Worm (Caenorhabditis elegans) whole organism, young adult: ENCODE measurements around the gene C35D10.12.

Experiments used
- B0019.2 ChIP-seq: fragments of 200-800 bp; sonication (Bioruptor generic); conservative IDR thresholded peaks from 2 replicates; pipeline ENCODE4 v1.3.6; 2022; ENCODE audit warnings: missing genetic modification reagents, missing genetic modification characterization, missing compliant biosample characterization
- B0261.1 ChIP-seq: sonication (generic microtip); optimal IDR thresholded peaks from 2 replicates; lab custom pipeline; 2016; ENCODE audit warnings: mild to moderate bottlenecking, missing genetic modification characterization, moderate library complexity, missing compliant biosample characterization
- C06A6.2 ChIP-seq: fragments of 200-800 bp; sonication (Bioruptor generic); conservative IDR thresholded peaks from 2 replicates; pipeline ENCODE4 v1.3.6; 2022; ENCODE audit warnings: missing genetic modification characterization, missing compliant biosample characterization
- D2030.7 ChIP-seq: fragments of 200-800 bp; sonication (Bioruptor generic); IDR thresholded peaks from 2 replicates; pipeline ENCODE4 v1.3.6; 2022; ENCODE audit warnings: missing genetic modification reagents, missing genetic modification characterization, missing compliant biosample characterization
- F23B12.7 ChIP-seq: sonication (generic microtip); optimal IDR thresholded peaks from 2 replicates; lab custom pipeline; 2017; ENCODE audit warnings: missing genetic modification characterization, mild to moderate bottlenecking, missing compliant biosample characterization, antibody characterized with exemption, moderate library complexity; ENCODE audit not compliant: insufficient read depth
- F33H1.4 ChIP-seq: fragments of 200-800 bp; sonication (Bioruptor generic); IDR thresholded peaks from 2 replicates; pipeline ENCODE4 v1.3.6; 2022; ENCODE audit warnings: missing genetic modification reagents, missing genetic modification characterization, missing compliant biosample characterization
- F49E8.2 ChIP-seq: sonication (generic microtip); optimal IDR thresholded peaks from 3 replicates; lab custom pipeline; 2017; ENCODE audit warnings: missing genetic modification characterization, mild to moderate bottlenecking, missing compliant biosample characterization, antibody characterized with exemption, moderate library complexity; ENCODE audit not compliant: insufficient read depth
- ZK185.1 ChIP-seq: sonication (generic microtip); optimal IDR thresholded peaks from 2 replicates; lab custom pipeline; 2016; ENCODE audit warnings: mild to moderate bottlenecking, missing genetic modification characterization, missing compliant biosample characterization; ENCODE audit not compliant: poor library complexity, severe bottlenecking
- ama-1 ChIP-seq, 3 experiments: fragments of 150-350 bp in 1 of 3; sonication (generic microtip) in 2 of 3; optimal IDR thresholded peaks; 2 replicates each; lab custom pipeline; 2014 to 2018; ENCODE audit warnings: missing biosample characterization in 2 of 3, missing genetic modification characterization in 2 of 3, missing genetic modification reagents in 2 of 3
- aptf-3 ChIP-seq: fragments of 200-800 bp; sonication (Bioruptor generic); IDR thresholded peaks from 2 replicates; pipeline ENCODE4 v1.3.6; 2022; ENCODE audit warnings: missing genetic modification characterization, missing compliant biosample characterization
- athp-1 ChIP-seq: sonication (generic microtip); optimal IDR thresholded peaks from 2 replicates; lab custom pipeline; 2017; ENCODE audit warnings: mild to moderate bottlenecking, missing genetic modification characterization, missing compliant biosample characterization
- attf-3 ChIP-seq: fragments of 200-800 bp; sonication (Bioruptor generic); conservative IDR thresholded peaks from 2 replicates; pipeline ENCODE4 v1.3.6; 2022; ENCODE audit warnings: missing genetic modification reagents, missing genetic modification characterization, missing compliant biosample characterization
- ceh-40 ChIP-seq: fragments of 200-800 bp; sonication (Bioruptor generic); IDR thresholded peaks from 2 replicates; pipeline ENCODE4 v1.3.6; 2022; ENCODE audit warnings: missing genetic modification characterization, missing compliant biosample characterization
- die-1 ChIP-seq: sonication (generic microtip); optimal IDR thresholded peaks from 2 replicates; lab custom pipeline; 2016; ENCODE audit warnings: missing genotype, mild to moderate bottlenecking, missing genetic modification characterization, missing compliant biosample characterization
- dpl-1 ChIP-seq: fragments of 150-350 bp; optimal IDR thresholded peaks from 2 replicates; lab custom pipeline; 2014; ENCODE audit warnings: missing biosample characterization, missing genetic modification reagents, missing genetic modification characterization
- egl-44 ChIP-seq: fragments of 200-800 bp; sonication (Bioruptor generic); IDR thresholded peaks from 2 replicates; pipeline ENCODE4 v1.3.6; 2022; ENCODE audit warnings: missing genetic modification reagents, missing genetic modification characterization, missing compliant biosample characterization
- ekl-4 ChIP-seq: fragments of 200-800 bp; sonication (Bioruptor generic); IDR thresholded peaks from 2 replicates; pipeline ENCODE4 v1.3.6; 2022; ENCODE audit warnings: missing genetic modification reagents, missing genetic modification characterization, missing compliant biosample characterization
- hlh-26 ChIP-seq: fragments of 200-800 bp; sonication (Bioruptor generic); conservative IDR thresholded peaks from 2 replicates; pipeline ENCODE4 v1.3.6; 2022; ENCODE audit warnings: missing genetic modification reagents, missing genetic modification characterization, missing compliant biosample characterization
- hsf-1 ChIP-seq: fragments of 200-800 bp; sonication (Bioruptor generic); IDR thresholded peaks from 2 replicates; pipeline ENCODE4 v1.3.6; 2022; ENCODE audit warnings: missing genetic modification reagents, missing genetic modification characterization, missing compliant biosample characterization
- let-607 ChIP-seq, 2 experiments: fragments of 200-800 bp in 1 of 2; sonication (Bioruptor generic) in 1 of 2; sonication (generic microtip) in 1 of 2; optimal IDR thresholded peaks; 2 replicates each; lab custom pipeline; 2016 to 2018; ENCODE audit warnings: mild to moderate bottlenecking in 2 of 2, missing compliant biosample characterization in 2 of 2, missing genetic modification characterization in 2 of 2, moderate library complexity in 2 of 2, missing genotype in 1 of 2
- lin-35 ChIP-seq, 3 experiments: fragments of 150-350 bp in 2 of 3; sonication (generic microtip) in 1 of 3; optimal IDR thresholded peaks; 2 replicates each; lab custom pipeline; 2014 to 2018; ENCODE audit warnings: missing biosample characterization in 3 of 3, missing genetic modification characterization in 3 of 3, missing genetic modification reagents in 3 of 3
- lin-54 ChIP-seq: fragments of 200-800 bp; sonication (Bioruptor generic); optimal IDR thresholded peaks from 2 replicates; lab custom pipeline; 2018; ENCODE audit warnings: mild to moderate bottlenecking, missing genetic modification characterization, missing compliant biosample characterization
- lsl-1 ChIP-seq: fragments of 200-800 bp; sonication (Bioruptor generic); optimal IDR thresholded peaks from 2 replicates; lab custom pipeline; 2018; ENCODE audit warnings: mild to moderate bottlenecking, missing genetic modification characterization, moderate library complexity, missing compliant biosample characterization
- mcd-1 ChIP-seq: fragments of 200-800 bp; sonication (Bioruptor generic); IDR thresholded peaks from 2 replicates; pipeline ENCODE4 v1.3.6; 2022; ENCODE audit warnings: missing genetic modification reagents, missing genetic modification characterization, missing compliant biosample characterization
- nhr-120 ChIP-seq: fragments of 200-800 bp; sonication (Bioruptor generic); IDR thresholded peaks from 2 replicates; pipeline ENCODE4 v1.3.6; 2022; ENCODE audit warnings: missing genetic modification characterization, missing compliant biosample characterization
- nhr-179 ChIP-seq: sonication (generic microtip); optimal IDR thresholded peaks from 2 replicates; lab custom pipeline; 2016; ENCODE audit warnings: mild to moderate bottlenecking, missing genetic modification characterization, missing compliant biosample characterization
- nhr-27 ChIP-seq: fragments of 200-800 bp; sonication (Bioruptor generic); optimal IDR thresholded peaks from 2 replicates; lab custom pipeline; 2018; ENCODE audit warnings: mild to moderate bottlenecking, missing genetic modification characterization, moderate library complexity, missing compliant biosample characterization
- pha-4 ChIP-seq: fragments of 150-350 bp; sonication (generic microtip); optimal IDR thresholded peaks from 2 replicates; lab custom pipeline; 2014; ENCODE audit warnings: missing biosample characterization, missing genetic modification reagents, missing genetic modification characterization
- rec-8 ChIP-seq, 2 experiments: sonication (generic microtip); optimal IDR thresholded peaks; 2 replicates each; lab custom pipeline; 2016; ENCODE audit warnings: mild to moderate bottlenecking in 2 of 2, missing genetic modification characterization in 2 of 2, missing genetic modification reagents in 2 of 2, missing genotype in 2 of 2, missing biosample characterization in 1 of 2, missing compliant biosample characterization in 1 of 2, moderate library complexity in 1 of 2
- rpc-1 ChIP-seq, 2 experiments: fragments of 150-350 bp in 1 of 2; sonication (generic microtip) in 1 of 2; optimal IDR thresholded peaks; 2 replicates each; lab custom pipeline; 2014 to 2018; ENCODE audit warnings: missing biosample characterization in 1 of 2, missing genetic modification characterization in 1 of 2, missing genetic modification reagents in 1 of 2, missing genotype in 1 of 2
- snpc-3.4 ChIP-seq: sonication (generic microtip); optimal IDR thresholded peaks from 2 replicates; lab custom pipeline; 2017; ENCODE audit warnings: missing genetic modification characterization, mild to moderate bottlenecking, missing compliant biosample characterization, antibody characterized with exemption, moderate library complexity, missing genotype, missing genetic modification reagents
- somi-1 ChIP-seq: fragments of 200-800 bp; sonication (Bioruptor generic); optimal IDR thresholded peaks from 2 replicates; lab custom pipeline; 2018; ENCODE audit warnings: mild to moderate bottlenecking, missing genetic modification characterization, missing compliant biosample characterization
- sptf-2 ChIP-seq: fragments of 200-800 bp; sonication (Bioruptor generic); optimal IDR thresholded peaks from 2 replicates; lab custom pipeline; 2018; ENCODE audit warnings: mild to moderate bottlenecking, missing genetic modification characterization, missing compliant biosample characterization
- ztf-18 ChIP-seq: sonication (generic microtip); optimal IDR thresholded peaks from 2 replicates; lab custom pipeline; 2016; ENCODE audit warnings: missing genotype, mild to moderate bottlenecking, missing genetic modification characterization, missing compliant biosample characterization
- ztf-25 ChIP-seq: fragments of 200-800 bp; sonication (Bioruptor generic); IDR thresholded peaks from 2 replicates; pipeline ENCODE4 v1.3.6; 2022; ENCODE audit warnings: missing genetic modification reagents, missing genetic modification characterization, missing compliant biosample characterization
- ztf-26 ChIP-seq: sonication (generic microtip); optimal IDR thresholded peaks from 2 replicates; lab custom pipeline; 2017; ENCODE audit warnings: missing genetic modification characterization, missing compliant biosample characterization
- ztf-3 ChIP-seq: fragments of 200-800 bp; sonication (Bioruptor generic); optimal IDR thresholded peaks from 2 replicates; lab custom pipeline; 2018; ENCODE audit warnings: mild to moderate bottlenecking, missing genetic modification characterization, missing compliant biosample characterization

Gene C35D10.12

DNA sequence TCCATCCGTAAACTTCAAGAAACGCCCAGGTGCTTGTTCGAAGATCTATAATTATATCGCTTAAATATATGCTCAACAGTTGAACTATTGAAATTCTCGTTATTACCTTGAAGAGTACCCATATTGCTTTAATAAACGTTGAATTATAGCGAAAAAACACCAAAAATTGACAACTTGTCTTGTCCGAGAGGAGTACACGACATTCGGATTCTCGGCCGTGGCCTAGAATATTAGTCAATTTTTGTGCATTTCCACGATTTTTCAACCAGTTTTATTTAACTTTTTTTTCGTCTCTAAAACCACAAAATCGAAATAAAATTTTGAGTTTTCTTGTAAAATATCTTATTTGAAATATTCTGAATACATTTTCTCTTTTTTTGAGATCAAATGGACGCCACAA is 37.7 kb upstream of the C35D10.12 start, which contains the start of the genes F26F4.9 and cee-1 (continued):
- TF ChIP-seq D2030.7 (GFP tag; lab: Robert Waterston, UW) (peak; percentile 26; the same call in 1 of the 2 replicates), ztf-3 (GFP tag; lab: Kevin White, UChicago) (no peak), hsf-1 (GFP tag; lab: Robert Waterston, UW) (no peak), nhr-179 (tag; lab: Kevin White, UChicago) (no peak), ztf-18 (tag; lab: Kevin White, UChicago) (peak; percentile 8), rec-8 (tag; optimal IDR thresholded peaks at IDR 0.05; lab: Kevin White, UChicago) (peak in 1 of 2 experiments; percentile 53), ztf-26 (no peak), pha-4 (tag; lab: Kevin White, UChicago) (no peak), ZK185.1 (tag; lab: Kevin White, UChicago) (peak; percentile 76), ceh-40 (0 out of 2 replicates have a peak, but pooled peaks have one; percentile 10), let-607 (tag; optimal IDR thresholded peaks at IDR 0.05; lab: Kevin White, UChicago) (peak in 1 of 2 experiments; percentile 60), die-1 (tag; lab: Kevin White, UChicago) (no peak), nhr-27 (tag; lab: Kevin White, UChicago) (no peak), rpc-1 (optimal IDR thresholded peaks at IDR 0.05; lab: Kevin White, UChicago) (no peak), rpc-1 (tag; optimal IDR thresholded peaks at IDR 0.05; lab: Kevin White, UChicago) (no peak), lin-54 (GFP tag; lab: Kevin White, UChicago) (peak; percentile 3), lin-35 (GFP tag; optimal IDR thresholded peaks at IDR 0.05; lab: Kevin White, UChicago) (peak in 1 of 3 experiments; percentile 63), athp-1 (tag; lab: Kevin White, UChicago) (no peak), B0019.2 (GFP tag; lab: Robert Waterston, UW) (no peak), mcd-1 (GFP tag; lab: Robert Waterston, UW) (peak; percentile 48; the same call in 1 of the 2 replicates), C06A6.2 (GFP tag; lab: Robert Waterston, UW) (no peak), hlh-26 (no peak), attf-3 (GFP tag; lab: Robert Waterston, UW) (no peak), F49E8.2 (tag; lab: Kevin White, UChicago) (no peak)

- TF ChIP-seq ekl-4 (GFP tag; lab: Robert Waterston, UW) (no peak), F33H1.4 (no peak), ama-1 (optimal IDR thresholded peaks at IDR 0.05; lab: Kevin White, UChicago) (no peak), ama-1 (GFP tag; optimal IDR thresholded peaks at IDR 0.05; lab: Kevin White, UChicago) (no peak), dpl-1 (GFP tag; lab: Kevin White, UChicago) (no peak), let-607 (tag; optimal IDR thresholded peaks at IDR 0.05; lab: Kevin White, UChicago) (no peak), lsl-1 (GFP tag; lab: Kevin White, UChicago) (no peak), sptf-2 (GFP tag; lab: Kevin White, UChicago) (no peak), nhr-120 (GFP tag; lab: Robert Waterston, UW) (no peak), ztf-25 (GFP tag; lab: Robert Waterston, UW) (no peak), B0261.1 (tag; lab: Kevin White, UChicago) (no peak), snpc-3.4 (no peak), somi-1 (GFP tag; lab: Kevin White, UChicago) (no peak), egl-44 (GFP tag; lab: Robert Waterston, UW) (no peak), F23B12.7 (tag; lab: Kevin White, UChicago) (no peak), aptf-3 (GFP tag; lab: Robert Waterston, UW) (no peak), ztf-3 (GFP tag; lab: Kevin White, UChicago) (no peak)
- TF ChIP-seq, all 124 proteins: peak for 0
Measured at ce11 chrIII:4910956-4911355, 36.4 kb upstream of the C35D10.12 start, which contains the start of gene F26F4.2. Gene F26F4.2 (plus strand): TSS chrIII:4911256.
